Worm (Caenorhabditis elegans): ENCODE data around the gene fbxb-48.

fbxb-48 gene

DNA sequence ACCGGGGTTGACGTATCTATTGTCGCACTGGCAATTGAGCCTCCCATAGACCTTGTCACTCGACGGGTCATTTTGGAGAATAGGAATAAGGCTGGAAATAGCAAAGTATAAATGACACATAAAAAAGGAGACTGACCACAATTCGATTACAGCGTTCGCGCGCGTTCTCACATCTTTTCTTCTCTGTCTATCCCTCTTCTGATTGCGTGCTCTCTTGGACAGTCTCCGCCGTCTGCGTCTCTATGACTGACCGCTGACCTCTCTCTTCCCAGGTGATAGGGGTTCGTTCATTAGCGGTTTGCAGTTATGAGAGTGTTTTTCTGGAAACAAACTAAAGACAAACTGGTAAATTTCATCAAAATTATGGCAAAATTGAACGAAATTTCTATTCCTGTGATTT is 17.3 kb upstream of the fbxb-48 start, which contains the start of gene ceh-83:
TSS of gene ceh-83 (minus strand) at position 181 of the 400 bp plus-strand sequence.
- TF ChIP-seq ref-2 (tag; optimal IDR thresholded peaks at IDR 0.05) (no peak), ets-4 (tag; optimal IDR thresholded peaks at IDR 0.05) (no peak), ceh-18 (tag; optimal IDR thresholded peaks at IDR 0.05) (no peak), tbx-7 (tag; optimal IDR thresholded peaks at IDR 0.05) (no peak), zip-5 (tag; optimal IDR thresholded peaks at IDR 0.05) (no peak), ceh-30 (tag; optimal IDR thresholded peaks at IDR 0.05) (no peak), unc-86 (tag; optimal IDR thresholded peaks at IDR 0.05) (no peak), unc-42 (tag; optimal IDR thresholded peaks at IDR 0.05) (no peak), ceh-45 (GFP tag; IDR thresholded peaks at IDR 0.05) (no peak), hlh-13 (GFP tag; optimal IDR thresholded peaks at IDR 0.05) (no peak), mec-3 (tag; optimal IDR thresholded peaks at IDR 0.05; ENCODE audit: borderline replicate concordance) (no peak), ceh-14 (tag; optimal IDR thresholded peaks at IDR 0.05) (no peak), ceh-24 (tag; optimal IDR thresholded peaks at IDR 0.05) (no peak), lim-6 (tag; optimal IDR thresholded peaks at IDR 0.05) (no peak), C38D4.7 (GFP tag; optimal IDR thresholded peaks at IDR 0.05) (no peak), unc-3 (GFP tag; conservative IDR thresholded peaks at IDR 0.05) (no peak), unc-3 (tag; optimal IDR thresholded peaks at IDR 0.05) (no peak), ceh-9 (tag; optimal IDR thresholded peaks at IDR 0.05) (no peak), dve-1 (tag; optimal IDR thresholded peaks at IDR 0.05) (no peak)

- TF ChIP-seq sdc-2 (tag; optimal IDR thresholded peaks at IDR 0.05) (no peak), zip-5 (tag; optimal IDR thresholded peaks at IDR 0.05) (no peak), ahr-1 (tag; optimal IDR thresholded peaks at IDR 0.05) (no peak), pha-2 (tag; optimal IDR thresholded peaks at IDR 0.05) (no peak), ceh-2 (tag; optimal IDR thresholded peaks at IDR 0.05) (no peak), rnt-1 (tag; optimal IDR thresholded peaks at IDR 0.05) (no peak), dmd-4 (tag; optimal IDR thresholded peaks at IDR 0.05; ENCODE audit: borderline replicate concordance) (no peak), pqm-1 (tag; optimal IDR thresholded peaks at IDR 0.05) (no peak), Y22D7AL.16 (tag; optimal IDR thresholded peaks at IDR 0.05) (no peak), F13H6.1 (tag; optimal IDR thresholded peaks at IDR 0.05) (no peak), unc-42 (tag; optimal IDR thresholded peaks at IDR 0.05) (no peak), hlh-13 (GFP tag; optimal IDR thresholded peaks at IDR 0.05) (no peak), K02D7.2 (tag; optimal IDR thresholded peaks at IDR 0.05) (no peak), gmeb-2 (tag; optimal IDR thresholded peaks at IDR 0.05) (no peak), ama-1 (optimal IDR thresholded peaks at IDR 0.05) (no peak), hlh-8 (tag; optimal IDR thresholded peaks at IDR 0.05) (no peak), nhr-11 (tag; optimal IDR thresholded peaks at IDR 0.05) (no peak), unc-3 (GFP tag; conservative IDR thresholded peaks at IDR 0.05) (no peak), unc-3 (tag; optimal IDR thresholded peaks at IDR 0.05) (no peak)
Observed at ce11 chrII:1735145-1735544, 16.1 kb upstream of the fbxb-48 start.

ce11 chrII:1731932-1732331 is 12.9 kb upstream of the fbxb-48 start, which contains the start of gene ceh-82:
Gene ceh-82, plus strand, starts transcription at chrII:1732232.
- TF ChIP-seq nhr-232 (tag; optimal IDR thresholded peaks at IDR 0.05), result no peak
- no peak for TF ChIP-seq tbx-7 (tag; optimal IDR thresholded peaks at IDR 0.05)
- TF ChIP-seq zip-5 (tag; optimal IDR thresholded peaks at IDR 0.05), result no peak
- TF ChIP-seq ceh-48 (tag; optimal IDR thresholded peaks at IDR 0.05), result no peak
- TF ChIP-seq ttx-3 (tag; optimal IDR thresholded peaks at IDR 0.05), result no peak
- TF ChIP-seq fkh-10 (GFP tag; optimal IDR thresholded peaks at IDR 0.05), result no peak

DNA sequence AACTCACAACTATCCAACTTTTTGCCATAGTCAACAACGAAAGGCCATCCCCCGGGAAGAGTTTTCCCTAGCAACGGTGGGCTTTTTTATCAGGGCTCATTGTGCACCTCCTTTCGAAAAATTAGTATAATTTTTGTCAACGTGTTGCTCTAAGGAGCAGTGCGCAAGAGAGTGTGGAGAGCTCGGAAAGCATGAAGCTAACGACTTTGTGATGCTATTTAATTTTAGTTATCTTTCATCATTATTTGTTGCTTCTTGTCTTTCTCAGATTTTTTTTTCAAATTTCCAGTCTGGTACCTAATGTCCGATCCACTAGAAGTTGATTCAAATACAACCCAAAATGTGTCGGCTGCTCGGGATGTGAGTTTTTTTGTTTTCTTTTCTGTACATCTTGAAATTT is 11.1 kb upstream of the fbxb-48 start, which contains the start of gene ceh-81:
TSS of gene ceh-81 (plus strand) at position 301 of the 400 bp plus-strand sequence.
- no peak for TF ChIP-seq fkh-10 (GFP tag; optimal IDR thresholded peaks at IDR 0.05)
- no peak for TF ChIP-seq F13H6.1 (tag; optimal IDR thresholded peaks at IDR 0.05)

ce11 chrII:1728253-1728652 is 9.2 kb upstream of the fbxb-48 start, which contains the start of gene btb-9:
Gene btb-9, plus strand, starts transcription at chrII:1728506.
- TF ChIP-seq hlh-30 (tag; optimal IDR thresholded peaks at IDR 0.05; ENCODE audit: insufficient read depth) (no peak), ceh-34 (tag; optimal IDR thresholded peaks at IDR 0.05) (no peak), rnt-1 (tag; optimal IDR thresholded peaks at IDR 0.05) (no peak), unc-3 (GFP tag; conservative IDR thresholded peaks at IDR 0.05) (no peak), unc-3 (tag; optimal IDR thresholded peaks at IDR 0.05) (no peak), hlh-8 (tag; optimal IDR thresholded peaks at IDR 0.05) (no peak), pros-1 (tag; optimal IDR thresholded peaks at IDR 0.05) (no peak)
